Worm (Caenorhabditis elegans) whole organism, early embryonic: ENCODE measurements around the gene cyp-13B2.

ENCODE experiments used
- B0310.2 ChIP-seq: sonication (generic microtip); optimal IDR thresholded peaks from 2 replicates; lab custom pipeline; 2016; ENCODE audit warnings: mild to moderate bottlenecking, missing genetic modification characterization, missing compliant biosample characterization
- F13C5.2 ChIP-seq: sonication (generic microtip); optimal IDR thresholded peaks from 2 replicates; lab custom pipeline; 2017; ENCODE audit warnings: mild to moderate bottlenecking, missing genetic modification characterization, inconsistent platforms, missing compliant biosample characterization
- aly-1 ChIP-seq: sonication (generic microtip); optimal IDR thresholded peaks from 2 replicates; lab custom pipeline; 2016; ENCODE audit warnings: missing genetic modification characterization, missing compliant biosample characterization
- ama-1 ChIP-seq: fragments of 150-350 bp; optimal IDR thresholded peaks from 2 replicates; lab custom pipeline; 2014
- ceh-13 ChIP-seq: fragments of 200-800 bp; sonication (Bioruptor generic); optimal IDR thresholded peaks from 2 replicates; lab custom pipeline; 2018; ENCODE audit warnings: mild to moderate bottlenecking, missing genetic modification characterization, missing compliant biosample characterization
- flt-1 ChIP-seq: fragments of 200-800 bp; sonication (Bioruptor generic); IDR thresholded peaks from 2 replicates; pipeline ENCODE4 v1.3.6; 2022; ENCODE audit warnings: missing genetic modification characterization, missing compliant biosample characterization
- hmg-4 ChIP-seq: fragments of 200-800 bp; sonication (Bioruptor generic); optimal IDR thresholded peaks from 2 replicates; lab custom pipeline; 2018; ENCODE audit warnings: mild to moderate bottlenecking, missing genetic modification characterization, missing compliant biosample characterization
- pes-1 ChIP-seq: fragments of 200-800 bp; sonication (Bioruptor generic); IDR thresholded peaks from 2 replicates; pipeline ENCODE4 v1.3.6; 2022; ENCODE audit warnings: missing genetic modification reagents, missing genetic modification characterization, missing compliant biosample characterization
- scrt-1 ChIP-seq: fragments of 200-800 bp; sonication (Bioruptor generic); IDR thresholded peaks from 2 replicates; pipeline ENCODE4 v1.3.6; 2022; ENCODE audit warnings: missing genetic modification characterization, missing compliant biosample characterization
- tbx-11 ChIP-seq: fragments of 200-800 bp; sonication (Bioruptor generic); IDR thresholded peaks from 2 replicates; pipeline ENCODE4 v1.3.6; 2022; ENCODE audit warnings: missing genetic modification characterization, missing compliant biosample characterization
- tbx-37 ChIP-seq: fragments of 200-800 bp; sonication (Bioruptor generic); conservative IDR thresholded peaks from 2 replicates; pipeline ENCODE4 v1.3.6; 2022; ENCODE audit warnings: missing genetic modification reagents, missing genetic modification characterization, missing compliant biosample characterization
- tra-4 ChIP-seq: sonication (generic microtip); optimal IDR thresholded peaks from 2 replicates; lab custom pipeline; 2017; ENCODE audit warnings: missing genetic modification characterization, missing compliant biosample characterization

DNA sequence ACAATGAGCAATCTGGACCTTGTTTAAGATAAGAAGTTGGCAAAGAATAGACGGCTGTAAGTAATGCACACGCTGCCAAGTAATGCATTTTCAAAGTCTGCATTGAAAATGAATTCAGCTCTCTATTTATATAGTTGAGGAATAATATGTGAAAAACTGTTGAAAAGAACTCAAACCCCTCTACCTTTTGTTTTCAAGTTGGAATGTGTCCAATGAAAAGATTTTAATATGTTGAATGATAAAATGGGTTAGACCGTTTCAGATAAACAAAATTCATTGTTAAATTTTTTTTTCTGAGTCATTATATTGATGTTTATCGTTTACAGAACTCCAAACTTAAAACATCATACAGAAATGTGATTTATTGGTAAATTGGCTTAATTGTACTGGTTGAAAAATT, 38.1 kb downstream of the cyp-13B2 start, which contains the start of gene E02H4.8:
- TF ChIP-seq tbx-11 (GFP tag; lab: Robert Waterston, UW) (no peak), ama-1 (no peak), hmg-4 (GFP tag; lab: Kevin White, UChicago) (no peak), scrt-1 (no peak), flt-1 (GFP tag; lab: Robert Waterston, UW) (no peak), pes-1 (GFP tag; lab: Robert Waterston, UW) (no peak), aly-1 (tag; lab: Kevin White, UChicago) (no peak), B0310.2 (tag; lab: Kevin White, UChicago) (no peak), tbx-37 (GFP tag; lab: Robert Waterston, UW) (no peak), F13C5.2 (no peak), ceh-13 (GFP tag; lab: Kevin White, UChicago) (no peak), tra-4 (tag; lab: Kevin White, UChicago) (no peak)
